Worm (Caenorhabditis elegans): ENCODE results near the gene ndub-8.
"Not testable (repeated sequence)": the region's sequence is repeated elsewhere in the genome, so short reads cannot be mapped to it uniquely, and the experiment has no call there.

DNA sequence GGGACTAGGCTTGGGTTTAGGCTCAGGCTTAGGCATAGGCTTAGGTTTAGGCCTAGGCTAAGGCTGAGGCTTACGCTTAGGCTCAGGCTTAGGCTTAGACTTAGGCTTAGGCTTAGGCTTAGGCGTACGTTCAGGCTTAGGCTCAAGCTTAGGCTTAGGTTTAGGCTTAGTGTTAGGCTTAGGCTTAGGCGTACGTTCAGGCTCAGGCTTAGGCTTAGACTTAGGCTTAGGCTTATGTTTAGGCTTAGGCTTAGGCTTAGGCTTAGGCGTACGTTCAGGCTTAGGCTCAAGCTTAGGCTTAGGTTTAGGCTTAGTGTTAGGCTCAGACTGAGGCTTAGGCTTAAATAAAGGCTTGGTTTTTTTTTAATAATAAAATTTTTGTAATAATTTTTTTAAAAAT lies 32.9 kb downstream of the ndub-8 start:
- TF ChIP-seq lim-6 (tag; optimal IDR thresholded peaks at IDR 0.05); ceh-14 (tag; optimal IDR thresholded peaks at IDR 0.05); hlh-6 (tag; optimal IDR thresholded peaks at IDR 0.05); dmd-4 (tag; optimal IDR thresholded peaks at IDR 0.05; ENCODE audit: borderline replicate concordance); elt-2 (tag; optimal IDR thresholded peaks at IDR 0.05); ama-1 (optimal IDR thresholded peaks at IDR 0.05); tbx-2 (tag; optimal IDR thresholded peaks at IDR 0.05); sox-2 (GFP tag; IDR thresholded peaks at IDR 0.05); gmeb-2 (tag; optimal IDR thresholded peaks at IDR 0.05); ceh-31 (tag; optimal IDR thresholded peaks at IDR 0.05); pqm-1 (tag; optimal IDR thresholded peaks at IDR 0.05); ceh-48 (tag; optimal IDR thresholded peaks at IDR 0.05): not testable (repeated sequence)
- TF ChIP-seq dve-1 (tag; optimal IDR thresholded peaks at IDR 0.05) = peak; percentile 8
